Worm (Caenorhabditis elegans) whole organism, early embryonic: ENCODE results near the gene M18.3.

Experiments
- hmg-4 ChIP-seq: fragments of 200-800 bp; sonication (Bioruptor generic); optimal IDR thresholded peaks from 2 replicates; lab custom pipeline; 2018; ENCODE audit warnings: mild to moderate bottlenecking, missing genetic modification characterization, missing compliant biosample characterization
- hnd-1 ChIP-seq: sonication (generic microtip); optimal IDR thresholded peaks from 2 replicates; lab custom pipeline; 2016; ENCODE audit warnings: missing genetic modification characterization, missing compliant biosample characterization

DNA sequence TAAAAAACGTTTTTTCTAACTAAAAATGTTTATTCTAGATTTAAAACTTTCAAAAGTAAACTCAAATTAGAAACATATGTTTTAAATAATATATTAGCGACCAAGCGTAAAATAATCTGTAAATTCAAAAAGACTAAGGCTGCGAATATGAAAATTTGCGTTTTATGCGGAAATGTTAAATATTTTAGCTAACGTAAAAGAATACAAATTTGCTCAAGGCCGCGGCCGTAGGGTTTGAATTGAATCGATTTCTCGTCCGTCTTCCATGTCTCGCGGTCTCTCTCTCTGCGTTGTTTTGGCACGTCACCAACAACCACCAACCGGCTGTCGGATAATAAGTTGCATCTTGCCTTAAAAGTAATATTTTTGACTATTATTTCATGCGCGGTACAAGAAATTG lies 11.8 kb upstream of the M18.3 start, which contains the start of gene F11A10.5:
- TF ChIP-seq hmg-4 (GFP tag; lab: Kevin White, UChicago) (no peak), hnd-1 (tag; lab: Kevin White, UChicago) (no peak)
